Fruit fly (Drosophila melanogaster): ENCODE measurements around the gene CG15742.

The CG15742 gene

dm6 chrX:13287854-13288376 lies 29.6 kb upstream of the CG15742 start, which contains the start of gene Remo:
Remo (plus strand) TSS chrX:13288051.
- TF ChIP-seq OdsH (GFP tag; optimal IDR thresholded peaks at IDR 0.05) (peak; percentile 0), lola (GFP tag; optimal IDR thresholded peaks at IDR 0.05) (no peak), Rel (GFP tag; optimal IDR thresholded peaks at IDR 0.05) (no peak), Rel (tag; optimal IDR thresholded peaks at IDR 0.05) (peak; percentile 38), dmrt93B (GFP tag; optimal IDR thresholded peaks at IDR 0.05) (no peak), br (GFP tag; optimal IDR thresholded peaks at IDR 0.05) (no peak)

dm6 chrX:13285749-13286336 lies 27.5 kb upstream of the CG15742 start:
- no peak for TF ChIP-seq Dif (GFP tag; optimal IDR thresholded peaks at IDR 0.05; ENCODE audit: partially characterized antibody)
- no peak for TF ChIP-seq Myc (optimal IDR thresholded peaks at IDR 0.05)
- TF ChIP-seq dsf (GFP tag; optimal IDR thresholded peaks at IDR 0.05; ENCODE audit: borderline replicate concordance): no peak
- TF ChIP-seq Hr78 (GFP tag; optimal IDR thresholded peaks at IDR 0.05): no peak
- no peak for TF ChIP-seq Rel (GFP tag; optimal IDR thresholded peaks at IDR 0.05)
- TF ChIP-seq Rel (tag; optimal IDR thresholded peaks at IDR 0.05): peak; percentile 71
- TF ChIP-seq brk (GFP tag; optimal IDR thresholded peaks at IDR 0.05): no peak

- TF ChIP-seq usp (GFP tag; optimal IDR thresholded peaks at IDR 0.05) (no peak), fru (GFP tag; optimal IDR thresholded peaks at IDR 0.05) (peak; percentile 36), Rel (GFP tag; optimal IDR thresholded peaks at IDR 0.05) (no peak), Rel (tag; optimal IDR thresholded peaks at IDR 0.05) (no peak), N (GFP tag; optimal IDR thresholded peaks at IDR 0.05) (no peak), Dfd (GFP tag; optimal IDR thresholded peaks at IDR 0.05) (no peak), Mio (GFP tag; optimal IDR thresholded peaks at IDR 0.05) (no peak), Jra (GFP tag; optimal IDR thresholded peaks at IDR 0.05) (peak; percentile 43), h (GFP tag; optimal IDR thresholded peaks at IDR 0.05) (peak; percentile 25), ey (GFP tag; optimal IDR thresholded peaks at IDR 0.05) (no peak), brk (GFP tag; optimal IDR thresholded peaks at IDR 0.05) (no peak), lola (GFP tag; optimal IDR thresholded peaks at IDR 0.05) (no peak), HLH106 (tag; optimal IDR thresholded peaks at IDR 0.05) (peak; percentile 12), Hr83 (GFP tag; optimal IDR thresholded peaks at IDR 0.05; ENCODE audit: poor library complexity, severe bottlenecking) (no peak), pan (optimal IDR thresholded peaks at IDR 0.05) (no peak), tai (GFP tag; optimal IDR thresholded peaks at IDR 0.05) (no peak), psq (GFP tag; optimal IDR thresholded peaks at IDR 0.05) (peak; percentile 90), Vsx2 (GFP tag; optimal IDR thresholded peaks at IDR 0.05; ENCODE audit: partially characterized antibody) (no peak), dl (GFP tag; optimal IDR thresholded peaks at IDR 0.05; ENCODE audit: insufficient read depth in 1 of 2, partially characterized antibody in 2 of 2) (no peak), rgr (GFP tag; optimal IDR thresholded peaks at IDR 0.05) (peak; percentile 18), Myc (optimal IDR thresholded peaks at IDR 0.05) (no peak), CG32264 (GFP tag; optimal IDR thresholded peaks at IDR 0.05) (no peak), dmrt93B (GFP tag; optimal IDR thresholded peaks at IDR 0.05) (no peak), sage (GFP tag; optimal IDR thresholded peaks at IDR 0.05) (no peak), dsf (GFP tag; optimal IDR thresholded peaks at IDR 0.05; ENCODE audit: borderline replicate concordance) (no peak), Sp1 (GFP tag; optimal IDR thresholded peaks at IDR 0.05) (peak; percentile 3), CG9705 (GFP tag; optimal IDR thresholded peaks at IDR 0.05) (no peak), woc (GFP tag; optimal IDR thresholded peaks at IDR 0.05) (no peak), GATAd (GFP tag; optimal IDR thresholded peaks at IDR 0.05) (no peak), Abd-B (GFP tag; optimal IDR thresholded peaks at IDR 0.05) (no peak), jim (GFP tag; optimal IDR thresholded peaks at IDR 0.05) (no peak), Hnf4 (GFP tag; optimal IDR thresholded peaks at IDR 0.05) (no peak), foxo (GFP tag; optimal IDR thresholded peaks at IDR 0.05) (no peak), sv (GFP tag; optimal IDR thresholded peaks at IDR 0.05) (no peak), OdsH (GFP tag; optimal IDR thresholded peaks at IDR 0.05) (no peak), CrebA (GFP tag; optimal IDR thresholded peaks at IDR 0.05; ENCODE audit: borderline replicate concordance) (no peak), Hr78 (GFP tag; optimal IDR thresholded peaks at IDR 0.05) (no peak), Dif (GFP tag; optimal IDR thresholded peaks at IDR 0.05; ENCODE audit: partially characterized antibody) (no peak), br (GFP tag; optimal IDR thresholded peaks at IDR 0.05) (no peak)
Observed at dm6 chrX:13285001-13285748, 26.9 kb upstream of the CG15742 start, which contains the start of the genes HDAC4 and CG15743. HDAC4 (minus strand) TSS chrX:13285632. CG15743 (plus strand) TSS chrX:13285707.
